Worm (Caenorhabditis elegans): Measurements from ENCODE around the gene elt-7.

elt-7 gene

DNA sequence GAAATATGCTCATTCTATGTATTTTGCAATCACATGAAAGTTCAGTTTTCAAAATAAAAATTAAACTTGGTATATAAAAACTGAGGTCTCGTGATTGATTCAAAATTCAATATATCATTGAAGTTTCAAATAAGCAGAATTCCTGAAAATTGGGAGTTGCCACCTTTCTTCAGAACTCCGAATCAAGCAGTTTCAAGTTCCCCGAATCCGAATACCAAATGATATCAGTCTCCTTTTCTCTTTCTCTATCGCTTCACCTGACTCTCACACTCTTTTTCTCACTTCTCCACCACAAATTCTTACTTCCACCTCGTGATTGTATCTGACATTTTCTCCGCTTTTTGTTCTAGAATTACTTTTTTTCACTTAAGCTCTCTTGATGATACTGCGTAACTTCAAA lies 23.8 kb downstream of the elt-7 start, which contains the start of gene R02F11.2:
Gene R02F11.2, plus strand, starts transcription at position 292 of the 400 bp plus-strand sequence.
- TF ChIP-seq tra-4 (tag; optimal IDR thresholded peaks at IDR 0.05): no peak
- TF ChIP-seq ets-7 (tag; optimal IDR thresholded peaks at IDR 0.05): no peak
- no peak for TF ChIP-seq flt-1 (GFP tag; IDR thresholded peaks at IDR 0.05)
- no peak for TF ChIP-seq tbx-11 (GFP tag; IDR thresholded peaks at IDR 0.05)
- TF ChIP-seq F13C5.2 (tag; optimal IDR thresholded peaks at IDR 0.05): no peak
- TF ChIP-seq B0310.2 (tag; optimal IDR thresholded peaks at IDR 0.05): no peak
- no peak for TF ChIP-seq pes-1 (GFP tag; IDR thresholded peaks at IDR 0.05)
- no peak for TF ChIP-seq ama-1 (optimal IDR thresholded peaks at IDR 0.05)
- TF ChIP-seq hnd-1 (tag; optimal IDR thresholded peaks at IDR 0.05): no peak

DNA sequence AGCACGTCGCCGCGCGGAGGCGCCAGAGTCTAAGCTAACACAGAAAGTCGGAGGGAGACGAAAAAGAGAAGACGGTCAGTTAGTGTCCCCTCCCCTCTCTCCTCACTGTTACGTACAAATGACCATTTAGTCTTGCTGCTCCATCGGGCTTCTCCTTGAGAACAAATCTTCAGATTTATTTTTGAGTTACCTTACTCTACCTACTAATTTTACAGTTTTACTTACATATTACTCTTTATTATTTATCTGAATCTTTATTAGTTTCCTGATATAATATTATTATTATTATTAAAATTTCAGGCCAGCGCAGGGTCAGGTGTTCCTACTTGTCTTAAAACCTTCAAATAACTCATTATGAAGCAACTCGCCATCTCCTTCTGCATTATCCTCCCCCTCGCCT lies 30.3 kb downstream of the elt-7 start, which contains the start of gene R02F11.1:
Gene R02F11.1, plus strand, starts transcription at position 301 of the 400 bp plus-strand sequence.
- no peak for TF ChIP-seq tbx-11 (GFP tag; IDR thresholded peaks at IDR 0.05)
- no peak for TF ChIP-seq B0310.2 (tag; optimal IDR thresholded peaks at IDR 0.05)
- TF ChIP-seq hnd-1 (tag; optimal IDR thresholded peaks at IDR 0.05): no peak
- no peak for TF ChIP-seq flt-1 (GFP tag; IDR thresholded peaks at IDR 0.05)
- no peak for TF ChIP-seq hmbx-1 (tag; optimal IDR thresholded peaks at IDR 0.05)
- no peak for TF ChIP-seq ceh-36 (tag; optimal IDR thresholded peaks at IDR 0.05)
- no peak for TF ChIP-seq tra-4 (tag; optimal IDR thresholded peaks at IDR 0.05)
- no peak for TF ChIP-seq ets-7 (tag; optimal IDR thresholded peaks at IDR 0.05)
- TF ChIP-seq sea-1 (GFP tag; conservative IDR thresholded peaks at IDR 0.05): no peak
- TF ChIP-seq F13C5.2 (tag; optimal IDR thresholded peaks at IDR 0.05): no peak
- TF ChIP-seq ceh-13 (GFP tag; optimal IDR thresholded peaks at IDR 0.05): no peak
- no peak for TF ChIP-seq hmg-4 (GFP tag; optimal IDR thresholded peaks at IDR 0.05)
- TF ChIP-seq ama-1 (optimal IDR thresholded peaks at IDR 0.05): no peak
- no peak for TF ChIP-seq aly-1 (tag; optimal IDR thresholded peaks at IDR 0.05)
- TF ChIP-seq scrt-1 (GFP tag; IDR thresholded peaks at IDR 0.05): no peak
- TF ChIP-seq pes-1 (GFP tag; IDR thresholded peaks at IDR 0.05): no peak
- no peak for TF ChIP-seq tbx-37 (GFP tag; conservative IDR thresholded peaks at IDR 0.05)

DNA sequence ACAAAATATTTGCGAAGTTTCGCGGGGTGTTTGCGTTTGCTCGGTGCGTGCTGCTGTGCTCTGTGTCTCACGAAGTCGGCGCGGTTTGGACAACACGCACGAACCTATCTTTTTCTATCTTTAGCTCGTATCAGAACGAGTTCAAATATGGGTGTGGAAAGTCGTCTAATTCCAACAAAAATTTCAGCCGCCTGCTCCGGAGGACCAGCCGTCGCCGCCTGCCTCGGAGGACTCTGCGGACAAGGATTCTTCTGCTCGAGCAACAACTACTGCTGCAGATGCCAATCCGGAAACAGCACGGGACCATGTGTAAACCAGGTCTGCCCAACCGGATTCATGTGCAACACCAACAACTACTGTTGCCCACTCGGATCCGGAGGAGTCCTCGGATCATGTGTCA lies 31.5 kb downstream of the elt-7 start:
- TF ChIP-seq B0310.2 (tag; optimal IDR thresholded peaks at IDR 0.05): no peak
- TF ChIP-seq hnd-1 (tag; optimal IDR thresholded peaks at IDR 0.05): no peak
- TF ChIP-seq ceh-36 (tag; optimal IDR thresholded peaks at IDR 0.05): no peak
- no peak for TF ChIP-seq tra-4 (tag; optimal IDR thresholded peaks at IDR 0.05)
- no peak for TF ChIP-seq hmbx-1 (tag; optimal IDR thresholded peaks at IDR 0.05)
- TF ChIP-seq sea-1 (GFP tag; conservative IDR thresholded peaks at IDR 0.05): no peak
- TF ChIP-seq ets-7 (tag; optimal IDR thresholded peaks at IDR 0.05): no peak

DNA sequence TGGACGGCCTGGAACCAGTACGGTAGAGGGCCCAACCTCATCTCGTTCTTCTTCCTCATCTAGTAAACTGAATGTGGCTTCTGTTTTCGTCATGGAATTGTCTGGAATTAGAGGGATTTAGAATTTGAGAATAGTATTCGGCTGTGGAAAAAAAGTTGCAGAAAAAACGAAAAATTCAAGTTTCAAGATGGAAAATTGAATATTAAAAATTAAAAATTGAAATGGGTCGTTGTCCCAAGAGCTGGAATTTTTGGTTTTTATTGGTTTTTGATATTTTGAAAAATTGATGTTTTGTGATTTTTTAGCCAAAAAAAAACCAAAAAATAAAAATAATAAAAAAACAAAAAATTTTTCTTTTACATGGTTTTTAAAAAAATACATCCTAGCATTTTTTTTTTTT lies 35.4 kb downstream of the elt-7 start, which contains the start of gene R02F11.3:
Gene R02F11.3, minus strand, starts transcription at position 101 of the 400 bp plus-strand sequence.
- no peak for TF ChIP-seq flt-1 (GFP tag; IDR thresholded peaks at IDR 0.05)
- TF ChIP-seq ama-1 (optimal IDR thresholded peaks at IDR 0.05): no peak
- no peak for TF ChIP-seq tra-4 (tag; optimal IDR thresholded peaks at IDR 0.05)
- no peak for TF ChIP-seq pes-1 (GFP tag; IDR thresholded peaks at IDR 0.05)
- no peak for TF ChIP-seq ceh-36 (tag; optimal IDR thresholded peaks at IDR 0.05)
- no peak for TF ChIP-seq B0310.2 (tag; optimal IDR thresholded peaks at IDR 0.05)
- TF ChIP-seq tbx-11 (GFP tag; IDR thresholded peaks at IDR 0.05): no peak
- no peak for TF ChIP-seq ceh-13 (GFP tag; optimal IDR thresholded peaks at IDR 0.05)
- TF ChIP-seq hmg-4 (GFP tag; optimal IDR thresholded peaks at IDR 0.05): no peak
- TF ChIP-seq scrt-1 (GFP tag; IDR thresholded peaks at IDR 0.05): no peak
- no peak for TF ChIP-seq hmbx-1 (tag; optimal IDR thresholded peaks at IDR 0.05)
- no peak for TF ChIP-seq tbx-37 (GFP tag; conservative IDR thresholded peaks at IDR 0.05)
- no peak for TF ChIP-seq sea-1 (GFP tag; conservative IDR thresholded peaks at IDR 0.05)
- TF ChIP-seq hnd-1 (tag; optimal IDR thresholded peaks at IDR 0.05): no peak
- TF ChIP-seq ets-7 (tag; optimal IDR thresholded peaks at IDR 0.05): no peak
- no peak for TF ChIP-seq aly-1 (tag; optimal IDR thresholded peaks at IDR 0.05)

DNA sequence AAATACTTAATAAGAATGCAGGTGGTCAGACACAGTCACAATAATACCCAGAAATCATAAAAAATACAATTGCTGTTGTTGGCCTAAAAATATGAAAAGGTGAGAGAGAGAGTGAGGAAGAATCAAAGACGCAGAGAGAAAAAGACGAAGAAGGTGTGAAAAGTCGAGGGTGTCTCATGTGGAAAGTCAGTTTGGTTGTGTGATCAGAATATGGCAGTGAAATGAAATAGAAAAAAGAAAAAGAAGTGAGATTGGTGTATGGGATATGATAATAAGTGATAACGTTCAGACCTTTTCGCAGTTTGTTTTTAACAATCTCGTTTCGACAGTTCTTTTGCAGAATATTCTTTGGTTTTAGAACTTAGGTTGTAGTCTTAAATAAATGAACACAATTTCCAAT lies 36.4 kb downstream of the elt-7 start:
- TF ChIP-seq tbx-11 (GFP tag; IDR thresholded peaks at IDR 0.05) (no peak), tra-4 (tag; optimal IDR thresholded peaks at IDR 0.05) (no peak), hmbx-1 (tag; optimal IDR thresholded peaks at IDR 0.05) (no peak), flt-1 (GFP tag; IDR thresholded peaks at IDR 0.05) (no peak), B0310.2 (tag; optimal IDR thresholded peaks at IDR 0.05) (no peak), scrt-1 (GFP tag; IDR thresholded peaks at IDR 0.05) (no peak), F13C5.2 (tag; optimal IDR thresholded peaks at IDR 0.05) (no peak), ceh-13 (GFP tag; optimal IDR thresholded peaks at IDR 0.05) (no peak), ets-7 (tag; optimal IDR thresholded peaks at IDR 0.05) (no peak), aly-1 (tag; optimal IDR thresholded peaks at IDR 0.05) (no peak)

DNA sequence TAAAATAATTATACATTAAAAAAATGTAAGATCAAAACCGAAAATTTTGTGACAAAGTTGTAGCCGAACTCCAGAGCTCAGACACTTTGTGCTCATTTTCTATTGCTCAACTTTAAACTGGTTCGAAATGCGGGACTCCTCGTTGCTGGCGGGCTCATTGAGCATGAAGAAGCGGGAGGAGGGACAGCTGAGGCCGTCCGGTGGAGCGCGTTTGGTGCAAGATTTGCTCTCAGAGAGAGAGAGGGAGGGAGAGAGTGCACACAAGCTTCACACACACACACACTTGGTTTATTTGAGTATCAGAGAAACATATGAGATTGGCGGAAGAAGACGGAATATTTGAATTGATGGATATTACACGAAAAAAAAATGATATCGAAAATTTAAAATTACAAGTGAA lies 40.2 kb downstream of the elt-7 start:
- TF ChIP-seq B0310.2 (tag; optimal IDR thresholded peaks at IDR 0.05) (no peak), tbx-37 (GFP tag; conservative IDR thresholded peaks at IDR 0.05) (no peak), hmg-4 (GFP tag; optimal IDR thresholded peaks at IDR 0.05) (peak; percentile 54), ceh-13 (GFP tag; optimal IDR thresholded peaks at IDR 0.05) (no peak)

DNA sequence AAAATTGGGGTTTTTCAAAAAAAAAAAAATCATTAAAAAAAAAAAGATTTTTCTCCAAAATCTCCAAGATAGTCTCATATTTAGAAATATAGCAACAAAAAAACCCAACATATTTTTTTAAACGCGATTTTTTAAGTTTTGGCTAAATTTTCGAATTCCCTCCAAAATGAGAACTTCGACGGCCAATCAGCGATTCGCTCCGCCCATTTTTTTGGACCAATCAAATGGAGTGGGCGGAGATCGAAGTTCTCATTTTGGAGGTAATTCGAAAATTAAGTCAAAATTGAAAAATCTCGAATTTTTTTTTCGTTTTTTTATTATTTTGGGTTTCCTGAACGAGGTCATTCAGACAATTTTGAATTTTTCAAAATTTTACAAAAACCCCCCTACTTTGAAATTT lies 43.4 kb downstream of the elt-7 start:
- no peak for TF ChIP-seq aly-1 (tag; optimal IDR thresholded peaks at IDR 0.05)
- no peak for TF ChIP-seq F13C5.2 (tag; optimal IDR thresholded peaks at IDR 0.05)
- TF ChIP-seq ceh-13 (GFP tag; optimal IDR thresholded peaks at IDR 0.05): no peak
- no peak for TF ChIP-seq hnd-1 (tag; optimal IDR thresholded peaks at IDR 0.05)
- no peak for TF ChIP-seq ets-7 (tag; optimal IDR thresholded peaks at IDR 0.05)
- no peak for TF ChIP-seq tbx-11 (GFP tag; IDR thresholded peaks at IDR 0.05)
- TF ChIP-seq hmbx-1 (tag; optimal IDR thresholded peaks at IDR 0.05): no peak
- TF ChIP-seq sea-1 (GFP tag; conservative IDR thresholded peaks at IDR 0.05): no peak
- no peak for TF ChIP-seq scrt-1 (GFP tag; IDR thresholded peaks at IDR 0.05)
- no peak for TF ChIP-seq tbx-37 (GFP tag; conservative IDR thresholded peaks at IDR 0.05)
- no peak for TF ChIP-seq ceh-36 (tag; optimal IDR thresholded peaks at IDR 0.05)
- TF ChIP-seq ama-1 (optimal IDR thresholded peaks at IDR 0.05): no peak
- no peak for TF ChIP-seq pes-1 (GFP tag; IDR thresholded peaks at IDR 0.05)
- TF ChIP-seq tra-4 (tag; optimal IDR thresholded peaks at IDR 0.05): no peak

DNA sequence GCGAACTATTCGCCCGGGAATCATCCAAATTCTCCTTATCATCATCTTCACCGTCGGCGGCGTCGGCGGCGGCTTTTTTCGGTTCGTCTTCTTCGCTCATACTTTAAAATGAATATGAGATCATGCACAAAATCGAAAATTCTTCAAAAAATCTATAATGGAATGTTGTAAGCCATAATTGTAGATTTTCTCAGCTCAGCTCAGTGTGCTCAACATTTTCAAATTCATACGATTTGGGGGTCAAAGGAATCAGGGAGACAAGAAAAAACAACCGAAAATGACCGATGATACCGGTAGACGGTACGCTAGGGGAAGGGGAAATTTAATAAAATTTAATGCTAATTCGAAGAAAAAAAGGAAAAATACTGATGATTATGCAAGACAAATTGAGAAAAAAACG lies 48.1 kb downstream of the elt-7 start, which contains the start of gene ccep-97:
Gene ccep-97, minus strand, starts transcription at position 101 of the 400 bp plus-strand sequence.
- TF ChIP-seq B0310.2 (tag; optimal IDR thresholded peaks at IDR 0.05): no peak
- no peak for TF ChIP-seq tbx-11 (GFP tag; IDR thresholded peaks at IDR 0.05)
- no peak for TF ChIP-seq pes-1 (GFP tag; IDR thresholded peaks at IDR 0.05)
- TF ChIP-seq ama-1 (optimal IDR thresholded peaks at IDR 0.05): no peak
- no peak for TF ChIP-seq ceh-13 (GFP tag; optimal IDR thresholded peaks at IDR 0.05)
- no peak for TF ChIP-seq scrt-1 (GFP tag; IDR thresholded peaks at IDR 0.05)
- TF ChIP-seq hmg-4 (GFP tag; optimal IDR thresholded peaks at IDR 0.05): no peak
- no peak for TF ChIP-seq hnd-1 (tag; optimal IDR thresholded peaks at IDR 0.05)
- no peak for TF ChIP-seq aly-1 (tag; optimal IDR thresholded peaks at IDR 0.05)
- no peak for TF ChIP-seq ceh-36 (tag; optimal IDR thresholded peaks at IDR 0.05)
- TF ChIP-seq hmbx-1 (tag; optimal IDR thresholded peaks at IDR 0.05): no peak
- TF ChIP-seq F13C5.2 (tag; optimal IDR thresholded peaks at IDR 0.05): no peak
- TF ChIP-seq flt-1 (GFP tag; IDR thresholded peaks at IDR 0.05): no peak
- TF ChIP-seq sea-1 (GFP tag; conservative IDR thresholded peaks at IDR 0.05): no peak
- no peak for TF ChIP-seq tra-4 (tag; optimal IDR thresholded peaks at IDR 0.05)
- no peak for TF ChIP-seq tbx-37 (GFP tag; conservative IDR thresholded peaks at IDR 0.05)
- TF ChIP-seq ets-7 (tag; optimal IDR thresholded peaks at IDR 0.05): no peak
